Worm (Caenorhabditis elegans) whole organism, L2 larva: ENCODE data around the gene hach-1.

Source experiments
- C34F6.9 ChIP-seq: fragments of 150-350 bp; optimal IDR thresholded peaks from 2 replicates; lab custom pipeline; 2014; ENCODE audit warnings: missing biosample characterization, missing genetic modification characterization
- F13H6.1 ChIP-seq: sonication (generic microtip); optimal IDR thresholded peaks from 2 replicates; lab custom pipeline; 2016; ENCODE audit warnings: missing genetic modification characterization, missing compliant biosample characterization
- R02D3.7 ChIP-seq: fragments of 150-350 bp; optimal IDR thresholded peaks from 2 replicates; lab custom pipeline; 2014; ENCODE audit warnings: missing biosample characterization, missing genetic modification characterization
- alr-1 ChIP-seq: fragments of 150-350 bp; optimal IDR thresholded peaks from 2 replicates; lab custom pipeline; 2014; ENCODE audit warnings: missing biosample characterization, missing genetic modification characterization
- aly-2 ChIP-seq: fragments of 150-350 bp; optimal IDR thresholded peaks from 2 replicates; lab custom pipeline; 2014; ENCODE audit warnings: missing biosample characterization, missing genetic modification characterization
- ama-1 ChIP-seq: fragments of 150-350 bp; optimal IDR thresholded peaks from 2 replicates; lab custom pipeline; 2018; ENCODE audit warnings: inconsistent platforms
- blmp-1 ChIP-seq: sonication (generic microtip); optimal IDR thresholded peaks from 2 replicates; lab custom pipeline; 2017; ENCODE audit warnings: missing genetic modification characterization, mild to moderate bottlenecking, missing compliant biosample characterization, antibody characterized with exemption, moderate library complexity; ENCODE audit not compliant: insufficient read depth
- ceh-16 ChIP-seq: fragments of 150-350 bp; optimal IDR thresholded peaks from 2 replicates; lab custom pipeline; 2014; ENCODE audit warnings: missing biosample characterization, missing genetic modification characterization
- ceh-82 ChIP-seq: fragments of 150-350 bp; optimal IDR thresholded peaks from 2 replicates; lab custom pipeline; 2014; ENCODE audit warnings: missing biosample characterization, missing genetic modification characterization
- crh-2 ChIP-seq: sonication (generic microtip); optimal IDR thresholded peaks from 2 replicates; lab custom pipeline; 2017; ENCODE audit warnings: missing biosample characterization, missing genetic modification characterization
- dmd-4 ChIP-seq: sonication (generic microtip); optimal IDR thresholded peaks from 2 replicates; lab custom pipeline; 2017; ENCODE audit warnings: missing biosample characterization, missing genetic modification characterization
- egl-27 ChIP-seq: sonication (generic microtip); optimal IDR thresholded peaks from 3 replicates; lab custom pipeline; 2017; ENCODE audit warnings: missing biosample characterization, missing genetic modification reagents, missing genetic modification characterization
- fos-1 ChIP-seq: fragments of 150-350 bp; optimal IDR thresholded peaks from 2 replicates; lab custom pipeline; 2014; ENCODE audit warnings: missing biosample characterization, missing genetic modification characterization
- gmeb-1 ChIP-seq: fragments of 150-350 bp; optimal IDR thresholded peaks from 2 replicates; lab custom pipeline; 2014; ENCODE audit warnings: missing biosample characterization, missing genetic modification characterization
- lin-11 ChIP-seq: fragments of 150-350 bp; sonication (generic microtip); optimal IDR thresholded peaks from 2 replicates; lab custom pipeline; 2014; ENCODE audit warnings: missing biosample characterization, missing genetic modification characterization, inconsistent platforms, mixed read lengths
- lin-13 ChIP-seq: fragments of 150-350 bp; optimal IDR thresholded peaks from 2 replicates; lab custom pipeline; 2014; ENCODE audit warnings: missing biosample characterization, missing genetic modification reagents, missing genetic modification characterization
- lin-39 ChIP-seq: fragments of 150-350 bp; optimal IDR thresholded peaks from 2 replicates; lab custom pipeline; 2014; ENCODE audit warnings: missing biosample characterization, missing genetic modification reagents, missing genetic modification characterization
- lsy-2 ChIP-seq, 2 experiments: fragments of 150-350 bp in 1 of 2; sonication (generic microtip) in 1 of 2; optimal IDR thresholded peaks; 2 replicates each; lab custom pipeline; 2014 to 2017; ENCODE audit warnings: missing biosample characterization in 2 of 2, missing genetic modification characterization in 2 of 2
- mab-5 ChIP-seq: fragments of 150-350 bp; optimal IDR thresholded peaks from 2 replicates; lab custom pipeline; 2014; ENCODE audit warnings: missing biosample characterization, missing genetic modification characterization
- mdl-1 ChIP-seq, 2 experiments: fragments of 150-350 bp in 1 of 2; sonication (generic microtip) in 1 of 2; optimal IDR thresholded peaks; 2 replicates each; lab custom pipeline; 2017; ENCODE audit warnings: missing biosample characterization in 2 of 2, missing genetic modification characterization in 2 of 2
- nhr-10 ChIP-seq: sonication (generic microtip); optimal IDR thresholded peaks from 2 replicates; lab custom pipeline; 2017; ENCODE audit warnings: missing biosample characterization, missing genetic modification characterization
- nhr-11 ChIP-seq: fragments of 150-350 bp; optimal IDR thresholded peaks from 2 replicates; lab custom pipeline; 2014; ENCODE audit warnings: missing biosample characterization, missing genetic modification characterization
- nhr-129 ChIP-seq: fragments of 150-350 bp; optimal IDR thresholded peaks from 2 replicates; lab custom pipeline; 2014; ENCODE audit warnings: missing biosample characterization, missing genetic modification characterization
- nhr-21 ChIP-seq: fragments of 150-350 bp; optimal IDR thresholded peaks from 2 replicates; lab custom pipeline; 2014; ENCODE audit warnings: missing biosample characterization, missing genetic modification characterization
- nhr-23 ChIP-seq: fragments of 150-350 bp; optimal IDR thresholded peaks from 2 replicates; lab custom pipeline; 2014; ENCODE audit warnings: missing biosample characterization, missing genetic modification reagents, missing genetic modification characterization
- nhr-237 ChIP-seq: fragments of 150-350 bp; optimal IDR thresholded peaks from 2 replicates; lab custom pipeline; 2014; ENCODE audit warnings: missing biosample characterization, missing genetic modification characterization
- nhr-25 ChIP-seq: fragments of 150-350 bp; sonication (generic microtip); optimal IDR thresholded peaks from 3 replicates; lab custom pipeline; 2014; ENCODE audit warnings: missing biosample characterization, missing genetic modification characterization
- nhr-6 ChIP-seq: fragments of 150-350 bp; optimal IDR thresholded peaks from 2 replicates; lab custom pipeline; 2014; ENCODE audit warnings: missing biosample characterization, missing genetic modification characterization
- nhr-77 ChIP-seq: fragments of 150-350 bp; optimal IDR thresholded peaks from 2 replicates; lab custom pipeline; 2014; ENCODE audit warnings: missing biosample characterization, missing genetic modification characterization
- peb-1 ChIP-seq: fragments of 150-350 bp; optimal IDR thresholded peaks from 2 replicates; lab custom pipeline; 2014; ENCODE audit warnings: missing biosample characterization, missing genetic modification characterization
- sem-4 ChIP-seq: fragments of 150-350 bp; optimal IDR thresholded peaks from 2 replicates; lab custom pipeline; 2014; ENCODE audit warnings: missing biosample characterization, missing genetic modification reagents, missing genetic modification characterization
- skn-1 ChIP-seq: sonication (generic microtip); optimal IDR thresholded peaks from 2 replicates; lab custom pipeline; 2017; ENCODE audit warnings: missing biosample characterization, missing genetic modification characterization
- sma-3 ChIP-seq: sonication (generic microtip); optimal IDR thresholded peaks from 2 replicates; lab custom pipeline; 2016; ENCODE audit warnings: missing genetic modification reagents, missing genetic modification characterization, missing compliant biosample characterization
- sma-9 ChIP-seq, 2 experiments: fragments of 150-350 bp in 1 of 2; sonication (generic microtip) in 1 of 2; optimal IDR thresholded peaks; 2 replicates each; lab custom pipeline; 2014 to 2016; ENCODE audit warnings: missing genetic modification characterization in 2 of 2, mild to moderate bottlenecking in 1 of 2, missing biosample characterization in 1 of 2, missing compliant biosample characterization in 1 of 2, missing genetic modification reagents in 1 of 2, moderate library complexity in 1 of 2
- snpc-4 ChIP-seq: fragments of 150-350 bp; optimal IDR thresholded peaks from 2 replicates; lab custom pipeline; 2014; ENCODE audit warnings: missing biosample characterization, missing genetic modification characterization
- unc-39 ChIP-seq: fragments of 150-350 bp; optimal IDR thresholded peaks from 2 replicates; lab custom pipeline; 2014; ENCODE audit warnings: missing biosample characterization, missing genetic modification characterization
- unc-55 ChIP-seq: fragments of 150-350 bp; sonication (generic microtip); optimal IDR thresholded peaks from 3 replicates; lab custom pipeline; 2014; ENCODE audit warnings: missing biosample characterization, missing genetic modification reagents, missing genetic modification characterization
- zag-1 ChIP-seq: fragments of 150-350 bp; optimal IDR thresholded peaks from 2 replicates; lab custom pipeline; 2014; ENCODE audit warnings: missing biosample characterization, missing genetic modification characterization
- ztf-4 ChIP-seq: fragments of 150-350 bp; optimal IDR thresholded peaks from 2 replicates; lab custom pipeline; 2014; ENCODE audit warnings: missing biosample characterization, missing genetic modification characterization

hach-1 gene

DNA sequence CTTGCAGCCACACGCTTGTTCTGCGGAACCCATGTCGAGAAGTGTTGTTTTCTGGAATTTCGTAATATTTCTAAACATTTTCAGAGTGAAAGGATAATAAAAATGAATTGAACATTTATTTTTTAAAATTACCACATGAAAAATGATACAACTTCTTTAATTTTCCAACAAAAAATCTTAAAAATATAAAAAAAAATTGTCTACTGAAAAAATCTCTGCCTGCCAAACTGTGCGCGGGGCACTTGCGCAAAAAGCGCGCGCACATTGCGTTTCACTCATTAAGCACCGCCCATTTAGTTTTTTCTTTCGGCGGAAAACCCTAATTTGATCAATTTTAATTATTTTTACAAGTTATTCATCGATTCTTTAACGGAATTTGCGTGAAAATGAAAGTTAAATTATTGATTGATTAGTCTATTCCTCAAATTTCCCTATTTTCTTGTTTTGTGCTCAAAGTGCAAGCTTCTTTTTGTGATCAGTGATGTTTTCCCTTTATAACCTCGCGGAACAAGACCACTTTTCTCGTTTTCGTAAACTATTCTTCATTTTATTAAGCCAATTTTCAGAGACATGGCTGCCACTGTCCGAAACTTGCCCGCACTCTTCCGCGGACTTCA lies at the start of gene hach-1, which contains the start of gene nmad-1:
TSS of gene hach-1 (plus strand) at position 567 of the 617 bp plus-strand sequence.
TSS of gene nmad-1 (minus strand) at position 51 of the 617 bp plus-strand sequence.
- TF ChIP-seq fos-1 (tag; lab: Kevin White, UChicago) = peak; percentile 28
- TF ChIP-seq lin-39 (tag; lab: Kevin White, UChicago) = no peak
- TF ChIP-seq mab-5 (tag; lab: Kevin White, UChicago) = peak; percentile 69
- TF ChIP-seq nhr-11 (tag; lab: Kevin White, UChicago) = peak; percentile 10
- peak; percentile 40 for TF ChIP-seq crh-2 (tag; lab: Kevin White, UChicago)
- peak; percentile 39 for TF ChIP-seq blmp-1 (tag; lab: Kevin White, UChicago)
- no peak for TF ChIP-seq peb-1
- TF ChIP-seq mdl-1 (tag; optimal IDR thresholded peaks at IDR 0.05; lab: Kevin White, UChicago) = no peak
- TF ChIP-seq alr-1 = no peak
- TF ChIP-seq nhr-10 (tag; lab: Kevin White, UChicago) = no peak
- TF ChIP-seq nhr-77 (tag; lab: Kevin White, UChicago) = no peak
- TF ChIP-seq dmd-4 (tag; lab: Kevin White, UChicago) = no peak
- TF ChIP-seq nhr-21 (tag; lab: Kevin White, UChicago) = peak; percentile 14
- peak; percentile 87 for TF ChIP-seq sma-9 (GFP tag; optimal IDR thresholded peaks at IDR 0.05; lab: Kevin White, UChicago)
- TF ChIP-seq sma-9 (tag; optimal IDR thresholded peaks at IDR 0.05; lab: Kevin White, UChicago) = no peak
- no peak for TF ChIP-seq ama-1 (lab: Kevin White, UChicago)
- TF ChIP-seq egl-27 = no peak
- peak; percentile 70 for TF ChIP-seq nhr-25 (tag; lab: Kevin White, UChicago)
- no peak for TF ChIP-seq zag-1 (tag; lab: Kevin White, UChicago)
- peak; percentile 77 for TF ChIP-seq unc-55 (GFP tag; lab: Kevin White, UChicago)
- TF ChIP-seq skn-1 (tag; lab: Kevin White, UChicago) = peak; percentile 76
- TF ChIP-seq ceh-82 (tag; lab: Kevin White, UChicago) = no peak
- TF ChIP-seq lin-11 (tag; lab: Kevin White, UChicago) = peak; percentile 58
- TF ChIP-seq ceh-16 = no peak
- TF ChIP-seq lin-13 (GFP tag; lab: Kevin White, UChicago) = peak; percentile 61
- no peak for TF ChIP-seq nhr-237 (tag; lab: Kevin White, UChicago)
- peak; percentile 88 for TF ChIP-seq sem-4 (tag; lab: Kevin White, UChicago)
- TF ChIP-seq nhr-6 = no peak
- no peak for TF ChIP-seq unc-39 (tag; lab: Kevin White, UChicago)
- TF ChIP-seq nhr-129 (tag; lab: Kevin White, UChicago) = peak; percentile 27
- TF ChIP-seq sma-3 = peak; percentile 85
- peak; percentile 56 for TF ChIP-seq ztf-4 (tag; lab: Kevin White, UChicago)
- TF ChIP-seq gmeb-1 = peak; percentile 79
- peak; percentile 47 for TF ChIP-seq snpc-4 (tag; lab: Kevin White, UChicago)
- TF ChIP-seq nhr-23 (tag; lab: Kevin White, UChicago) = no peak
- TF ChIP-seq lsy-2 (tag; optimal IDR thresholded peaks at IDR 0.05; lab: Kevin White, UChicago) = peak; percentile 20 to 85
- TF ChIP-seq aly-2 (tag; lab: Kevin White, UChicago) = no peak
- TF ChIP-seq F13H6.1 (tag; lab: Kevin White, UChicago) = peak; percentile 85
- peak; percentile 52 for TF ChIP-seq C34F6.9
- TF ChIP-seq R02D3.7 (tag; lab: Kevin White, UChicago) = no peak

DNA sequence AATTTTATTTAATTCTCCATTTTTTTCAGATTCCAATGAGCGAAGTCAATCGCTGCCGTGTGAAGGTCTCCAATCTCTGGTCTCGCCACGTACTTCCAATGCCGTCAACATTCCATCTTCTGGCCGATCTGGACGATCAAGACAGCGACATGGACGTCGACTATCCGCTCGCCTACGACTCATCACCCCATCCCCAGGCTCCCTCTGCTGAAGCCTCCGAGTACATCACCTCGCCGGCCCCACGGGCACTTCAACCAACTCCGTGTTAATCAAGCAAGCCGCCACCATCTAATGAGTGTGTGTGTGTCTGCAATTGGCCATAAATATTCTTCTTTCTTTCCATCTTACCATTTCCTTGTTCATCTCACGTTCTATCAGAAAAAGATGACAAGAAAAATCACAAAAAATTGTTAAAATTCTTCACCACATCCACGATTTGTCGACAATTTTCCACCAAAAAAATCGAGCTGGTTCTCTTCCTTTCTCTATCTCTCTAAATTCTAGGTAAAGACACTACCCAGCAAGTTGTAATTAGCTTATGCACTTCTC lies 49.7 kb upstream of the hach-1 start:
- TF ChIP-seq ama-1 (lab: Kevin White, UChicago) (peak; percentile 43), zag-1 (tag; lab: Kevin White, UChicago) (no peak)

ce11 chrIII:5506023-5506597 lies 49.1 kb upstream of the hach-1 start:
- peak; percentile 5 for TF ChIP-seq fos-1 (tag; lab: Kevin White, UChicago)
- peak; percentile 39 for TF ChIP-seq sma-3
- no peak for TF ChIP-seq alr-1
- TF ChIP-seq nhr-77 (tag; lab: Kevin White, UChicago) = no peak
- TF ChIP-seq nhr-21 (tag; lab: Kevin White, UChicago) = peak; percentile 62
- TF ChIP-seq crh-2 (tag; lab: Kevin White, UChicago) = peak; percentile 65
- no peak for TF ChIP-seq egl-27
- peak; percentile 62 for TF ChIP-seq nhr-25 (tag; lab: Kevin White, UChicago)
- peak; percentile 41 for TF ChIP-seq gmeb-1
